Fruit fly (Drosophila melanogaster) whole organism, embryonic: ENCODE results near the gene Mst89B.

ENCODE experiments used
- BEAF-32 ChIP-seq: fragments of 200-800 bp; sonication (Bioruptor generic); optimal IDR thresholded peaks from 3 replicates; lab custom pipeline; 2017; ENCODE audit warnings: missing biosample characterization, missing genetic modification characterization, mild to moderate bottlenecking, moderate library complexity, missing genetic modification reagents
- CG10366 ChIP-seq: fragments of 200-800 bp; sonication (Bioruptor generic); IDR thresholded peaks from 2 replicates; pipeline ENCODE4 v1.3.6; 2022; ENCODE audit warnings: missing biosample characterization, missing genetic modification characterization
- CG12155 ChIP-seq: fragments of 200-800 bp; sonication (Bioruptor generic); optimal IDR thresholded peaks from 3 replicates; lab custom pipeline; 2016; ENCODE audit warnings: missing biosample characterization, missing genetic modification characterization
- CG15479 ChIP-seq: fragments of 200-800 bp; sonication (Bioruptor generic); optimal IDR thresholded peaks from 3 replicates; lab custom pipeline; 2019; ENCODE audit warnings: missing biosample characterization, mild to moderate bottlenecking, missing genetic modification characterization, moderate library complexity
- CG15696 ChIP-seq: fragments of 200-800 bp; sonication (Bioruptor generic); optimal IDR thresholded peaks from 2 replicates; lab custom pipeline; 2019; ENCODE audit warnings: missing biosample characterization, mild to moderate bottlenecking, missing genetic modification characterization, moderate library complexity
- CG17568 ChIP-seq: fragments of 200-800 bp; sonication (Bioruptor generic); optimal IDR thresholded peaks from 2 replicates; lab custom pipeline; 2018; ENCODE audit warnings: missing biosample characterization, mild to moderate bottlenecking, missing genetic modification characterization, moderate library complexity
- CG4730 ChIP-seq: fragments of 200-800 bp; sonication (Bioruptor generic); IDR thresholded peaks from 2 replicates; pipeline ENCODE4 v1.3.6; 2022; ENCODE audit warnings: missing biosample characterization, missing genetic modification characterization
- CG5953 ChIP-seq: fragments of 200-800 bp; sonication (Bioruptor generic); IDR thresholded peaks from 2 replicates; pipeline ENCODE4 v1.3.6; 2022; ENCODE audit warnings: missing biosample characterization, missing genetic modification characterization
- CG6254 ChIP-seq: fragments of 200-800 bp; sonication (Bioruptor generic); optimal IDR thresholded peaks from 3 replicates; lab custom pipeline; 2017; ENCODE audit warnings: mild to moderate bottlenecking, missing biosample characterization, missing genetic modification reagents, missing genetic modification characterization
- CG6272 ChIP-seq: fragments of 200-800 bp; sonication (Bioruptor generic); IDR thresholded peaks from 2 replicates; pipeline ENCODE4 v1.3.6; 2022; ENCODE audit warnings: missing biosample characterization, missing genetic modification characterization
- CG7372 ChIP-seq: fragments of 200-800 bp; sonication (Bioruptor generic); IDR thresholded peaks from 2 replicates; pipeline ENCODE4 v1.3.6; 2022; ENCODE audit warnings: missing biosample characterization, missing genetic modification characterization
- CG7556 ChIP-seq: fragments of 200-800 bp; sonication (Bioruptor generic); optimal IDR thresholded peaks from 2 replicates; lab custom pipeline; 2017; ENCODE audit warnings: missing biosample characterization, mild to moderate bottlenecking, missing genetic modification characterization
- CG8478 ChIP-seq: fragments of >200 bp; optimal IDR thresholded peaks from 2 replicates; lab custom pipeline; 2018
- CG9797 ChIP-seq: fragments of 200-800 bp; sonication (Bioruptor generic); optimal IDR thresholded peaks from 3 replicates; lab custom pipeline; 2018; ENCODE audit warnings: missing biosample characterization, mild to moderate bottlenecking, missing genetic modification characterization
- CG9876 ChIP-seq: fragments of 200-800 bp; sonication (Bioruptor generic); optimal IDR thresholded peaks from 2 replicates; lab custom pipeline; 2016; ENCODE audit warnings: missing biosample characterization, missing genetic modification characterization
- CoRest ChIP-seq: fragments of 200-800 bp; sonication (Bioruptor generic); optimal IDR thresholded peaks from 3 replicates; lab custom pipeline; 2018; ENCODE audit warnings: missing biosample characterization, mild to moderate bottlenecking, missing genetic modification characterization, moderate library complexity
- Doc2 ChIP-seq: fragments of 200-800 bp; sonication (Bioruptor generic); IDR thresholded peaks from 2 replicates; pipeline ENCODE4 v1.3.6; 2022; ENCODE audit warnings: missing biosample characterization, missing genetic modification characterization
- Eip74EF ChIP-seq, 2 experiments: fragments of 200-800 bp in 1 of 2; fragments of >200 bp in 1 of 2; sonication (Bioruptor generic) in 1 of 2; optimal IDR thresholded peaks; 2 replicates each; lab custom pipeline; 2017 to 2019; ENCODE audit warnings: missing biosample characterization in 2 of 2, missing genetic modification characterization in 2 of 2, mild to moderate bottlenecking in 1 of 2, moderate library complexity in 1 of 2
- Elba2 ChIP-seq: fragments of 200-800 bp; sonication (Bioruptor generic); optimal IDR thresholded peaks from 3 replicates; lab custom pipeline; 2016; ENCODE audit warnings: missing biosample characterization, missing genetic modification characterization
- Gsc ChIP-seq: fragments of 200-800 bp; sonication (Bioruptor generic); IDR thresholded peaks from 2 replicates; pipeline ENCODE4 v1.3.6; 2022; ENCODE audit warnings: missing biosample characterization, missing genetic modification characterization
- Hmx ChIP-seq: fragments of 200-800 bp; sonication (Bioruptor generic); optimal IDR thresholded peaks from 2 replicates; lab custom pipeline; 2016; ENCODE audit warnings: missing biosample characterization, missing genetic modification characterization
- Ssrp ChIP-seq: fragments of 200-800 bp; sonication (Bioruptor generic); optimal IDR thresholded peaks from 2 replicates; lab custom pipeline; 2018; ENCODE audit warnings: missing biosample characterization, mild to moderate bottlenecking, missing genetic modification characterization, moderate library complexity
- Xrp1 ChIP-seq: fragments of 200-800 bp; sonication (Bioruptor generic); IDR thresholded peaks from 2 replicates; pipeline ENCODE4 v1.3.6; 2022; ENCODE audit warnings: missing biosample characterization, missing genetic modification characterization
- bcd ChIP-seq: fragments of 200-800 bp; sonication (Bioruptor generic); optimal IDR thresholded peaks from 2 replicates; lab custom pipeline; 2017; ENCODE audit warnings: missing biosample characterization, mild to moderate bottlenecking, missing genetic modification characterization
- bowl ChIP-seq: fragments of 200-800 bp; sonication (Bioruptor generic); IDR thresholded peaks from 2 replicates; pipeline ENCODE4 v1.3.6; 2022; ENCODE audit warnings: missing biosample characterization, missing genetic modification characterization
- ci ChIP-seq: fragments of 200-800 bp; sonication (Bioruptor generic); IDR thresholded peaks from 3 replicates; pipeline ENCODE4 v1.3.6; 2022; ENCODE audit warnings: missing biosample characterization, missing genetic modification characterization
- corto ChIP-seq: fragments of 200-800 bp; sonication (Bioruptor generic); optimal IDR thresholded peaks from 2 replicates; lab custom pipeline; 2016; ENCODE audit warnings: missing biosample characterization, mild to moderate bottlenecking, missing genetic modification characterization, moderate library complexity
- crp ChIP-seq, 2 experiments: fragments of 200-800 bp; sonication (Bioruptor generic); optimal IDR thresholded peaks; 2 replicates in 1 of 2; 3 replicates in 1 of 2; lab custom pipeline; 2017; ENCODE audit warnings: missing biosample characterization in 2 of 2, missing genetic modification characterization in 2 of 2, mild to moderate bottlenecking in 1 of 2, moderate library complexity in 1 of 2
- dan ChIP-seq: fragments of 200-800 bp; sonication (Bioruptor generic); IDR thresholded peaks from 2 replicates; pipeline ENCODE4 v1.3.6; 2022; ENCODE audit warnings: missing biosample characterization, missing genetic modification characterization
- disco-r ChIP-seq: fragments of 200-800 bp; sonication (Bioruptor generic); optimal IDR thresholded peaks from 2 replicates; lab custom pipeline; 2016; ENCODE audit warnings: missing biosample characterization, missing genetic modification characterization
- gce ChIP-seq: fragments of 200-800 bp; sonication (Bioruptor generic); IDR thresholded peaks from 3 replicates; pipeline ENCODE4 v1.3.6; 2022; ENCODE audit warnings: missing biosample characterization, missing genetic modification characterization
- gcm ChIP-seq: fragments of 200-800 bp; sonication (Bioruptor generic); optimal IDR thresholded peaks from 2 replicates; lab custom pipeline; 2019; ENCODE audit warnings: missing biosample characterization, mild to moderate bottlenecking, missing genetic modification characterization, moderate library complexity
- gsb ChIP-seq: fragments of 200-800 bp; sonication (Bioruptor generic); IDR thresholded peaks from 2 replicates; pipeline ENCODE4 v1.3.6; 2022; ENCODE audit warnings: missing biosample characterization, missing genetic modification characterization
- nom ChIP-seq: fragments of 200-800 bp; sonication (Bioruptor generic); optimal IDR thresholded peaks from 2 replicates; lab custom pipeline; 2017; ENCODE audit warnings: missing biosample characterization, missing genetic modification characterization, mild to moderate bottlenecking, moderate library complexity, missing genetic modification reagents
- org-1 ChIP-seq: fragments of 200-800 bp; sonication (Bioruptor generic); optimal IDR thresholded peaks from 2 replicates; lab custom pipeline; 2017; ENCODE audit warnings: missing biosample characterization, missing genetic modification characterization
- otp ChIP-seq: fragments of 200-800 bp; sonication (Bioruptor generic); IDR thresholded peaks from 3 replicates; pipeline ENCODE4, ENCODE4 v1.3.6; 2022; ENCODE audit warnings: missing biosample characterization, missing genetic modification characterization
- p53 ChIP-seq: fragments of 200-800 bp; sonication (Bioruptor generic); optimal IDR thresholded peaks from 2 replicates; lab custom pipeline; 2016; ENCODE audit warnings: missing biosample characterization, missing genetic modification characterization
- pb ChIP-seq: fragments of 200-800 bp; sonication (Bioruptor generic); optimal IDR thresholded peaks from 3 replicates; lab custom pipeline; 2016; ENCODE audit warnings: missing biosample characterization, missing genetic modification characterization
- pfk ChIP-seq: fragments of 200-800 bp; sonication (Bioruptor generic); optimal IDR thresholded peaks from 2 replicates; lab custom pipeline; 2018; ENCODE audit warnings: missing biosample characterization, mild to moderate bottlenecking, missing genetic modification characterization, moderate library complexity
- psq ChIP-seq: fragments of 200-800 bp; sonication (Bioruptor generic); optimal IDR thresholded peaks from 2 replicates; lab custom pipeline; 2017; ENCODE audit warnings: missing biosample characterization, missing genetic modification characterization
- sc ChIP-seq, 3 experiments: fragments of >200 bp in 2 of 3; fragments of 200-800 bp in 1 of 3; sonication (Bioruptor generic) in 1 of 3; optimal IDR thresholded peaks; 2 replicates in 2 of 3; 3 replicates in 1 of 3; lab custom pipeline; 2017; ENCODE audit warnings: mild to moderate bottlenecking in 1 of 3, missing biosample characterization in 1 of 3, missing genetic modification characterization in 1 of 3, missing genetic modification reagents in 1 of 3
- sens-2 ChIP-seq: fragments of 200-800 bp; sonication (Bioruptor generic); IDR thresholded peaks from 2 replicates; pipeline ENCODE4 v1.3.6; 2022; ENCODE audit warnings: missing biosample characterization, missing genetic modification characterization
- shn ChIP-seq: fragments of 200-800 bp; sonication (Bioruptor generic); optimal IDR thresholded peaks from 3 replicates; lab custom pipeline; 2016; ENCODE audit warnings: missing biosample characterization, missing genetic modification characterization
- slp2 ChIP-seq: fragments of 200-800 bp; sonication (Bioruptor generic); optimal IDR thresholded peaks from 2 replicates; lab custom pipeline; 2016; ENCODE audit warnings: missing biosample characterization, missing genetic modification characterization
- trh ChIP-seq: fragments of 200-800 bp; sonication (Bioruptor generic); optimal IDR thresholded peaks from 2 replicates; lab custom pipeline; 2016; ENCODE audit warnings: missing biosample characterization, missing genetic modification characterization
- vvl ChIP-seq: fragments of 200-800 bp; sonication (Bioruptor generic); IDR thresholded peaks from 2 replicates; pipeline ENCODE4 v1.3.6; 2022; ENCODE audit warnings: missing biosample characterization, missing genetic modification characterization
- wdn ChIP-seq: fragments of 200-800 bp; sonication (Bioruptor generic); IDR thresholded peaks from 2 replicates; pipeline ENCODE4 v1.3.6; 2022; ENCODE audit warnings: missing biosample characterization, missing genetic modification characterization
- z ChIP-seq: fragments of 200-800 bp; sonication (Bioruptor generic); IDR thresholded peaks from 3 replicates; pipeline ENCODE4 v1.3.6; 2022; ENCODE audit warnings: missing biosample characterization, missing genetic modification characterization
- zfh2 ChIP-seq: fragments of 200-800 bp; sonication (Bioruptor generic); optimal IDR thresholded peaks from 2 replicates; lab custom pipeline; 2016; ENCODE audit warnings: missing biosample characterization, missing genetic modification characterization

The Mst89B gene

dm6 chr3R:16236713-16237641 is 29.8 kb upstream of the Mst89B start (continued):
- TF ChIP-seq ci (no peak), bowl (no peak), nom (GFP tag; lab: Kevin White, UChicago) (peak; percentile 94), gcm (peak; percentile 98), CG15696 (tag; lab: Kevin White, UChicago) (peak; percentile 91), bcd (GFP tag; lab: Kevin White, UChicago) (peak; percentile 97), CG12155 (GFP tag; lab: Kevin White, UChicago) (peak; percentile 95), CoRest (tag; lab: Kevin White, UChicago) (peak; percentile 99), CG5953 (no peak), zfh2 (GFP tag; lab: Kevin White, UChicago) (peak; percentile 84), Eip74EF (GFP tag; optimal IDR thresholded peaks at IDR 0.05; lab: Kevin White, UChicago) (peak in 1 of 2 experiments; percentile 97), z (no peak), CG10366 (GFP tag; lab: Robert Waterston, UW) (no peak), org-1 (peak; percentile 95), CG4730 (no peak), Hmx (GFP tag; lab: Kevin White, UChicago) (peak; percentile 49), crp (GFP tag; optimal IDR thresholded peaks at IDR 0.05; lab: Kevin White, UChicago) (peak in 1 of 2 experiments; percentile 65), sens-2 (GFP tag; lab: Robert Waterston, UW) (no peak), dan (GFP tag; lab: Robert Waterston, UW) (no peak), shn (GFP tag; lab: Kevin White, UChicago) (peak; percentile 71), Xrp1 (GFP tag; lab: Robert Waterston, UW) (no peak), CG9797 (peak; percentile 45), Elba2 (peak; percentile 24), CG8478 (no peak), CG9876 (GFP tag; lab: Kevin White, UChicago) (peak; percentile 61), Gsc (GFP tag; lab: Robert Waterston, UW) (no peak), pfk (GFP tag; lab: Kevin White, UChicago) (peak; percentile 92), Doc2 (no peak), CG6254 (peak; percentile 93), gsb (no peak), CG15479 (GFP tag; lab: Kevin White, UChicago) (no peak), CG6272 (GFP tag; lab: Robert Waterston, UW) (peak; percentile 97), p53 (GFP tag; lab: Kevin White, UChicago) (peak; percentile 65), pb (GFP tag; lab: Kevin White, UChicago) (peak; percentile 59), vvl (no peak), psq (GFP tag; lab: Kevin White, UChicago) (peak; percentile 94), CG7556 (GFP tag; lab: Kevin White, UChicago) (peak; percentile 98), gce (GFP tag; lab: Robert Waterston, UW) (no peak), CG7372 (GFP tag; lab: Robert Waterston, UW) (no peak), BEAF-32 (no peak), sc (optimal IDR thresholded peaks at IDR 0.05; lab: Kevin White, UChicago) (no peak), sc (GFP tag; optimal IDR thresholded peaks at IDR 0.05; lab: Kevin White, UChicago) (peak; percentile 95), disco-r (GFP tag; lab: Kevin White, UChicago) (no peak), trh (GFP tag; lab: Kevin White, UChicago) (peak; percentile 94), corto (GFP tag; lab: Kevin White, UChicago) (peak; percentile 96), slp2 (GFP tag; lab: Kevin White, UChicago) (peak; percentile 57), otp (no peak), CG17568 (GFP tag; lab: Kevin White, UChicago) (peak; percentile 96), wdn (GFP tag; lab: Robert Waterston, UW) (no peak), Ssrp (tag; lab: Kevin White, UChicago) (peak; percentile 98)
